Worm (Caenorhabditis elegans) whole organism, midembryonic: Measurements from ENCODE around the gene fbxb-51.

Source experiments
- T22C8.4 ChIP-seq: fragments of 200-800 bp; sonication (Bioruptor generic); IDR thresholded peaks from 2 replicates; pipeline ENCODE4 v1.3.6; 2022; ENCODE audit warnings: missing genetic modification characterization, missing compliant biosample characterization
- cog-1 ChIP-seq: sonication (generic microtip); optimal IDR thresholded peaks from 2 replicates; lab custom pipeline; 2016; ENCODE audit warnings: missing genetic modification characterization, missing compliant biosample characterization
- flt-1 ChIP-seq: fragments of 200-800 bp; sonication (Bioruptor generic); IDR thresholded peaks from 2 replicates; pipeline ENCODE4 v1.3.6; 2022; ENCODE audit warnings: missing genetic modification characterization, missing compliant biosample characterization
- med-1 ChIP-seq: sonication (generic microtip); optimal IDR thresholded peaks from 2 replicates; lab custom pipeline; 2017; ENCODE audit warnings: missing genetic modification characterization, mild to moderate bottlenecking, missing compliant biosample characterization, antibody characterized with exemption, missing genetic modification reagents; ENCODE audit not compliant: insufficient read depth
- ref-1 ChIP-seq: fragments of 200-800 bp; sonication (Bioruptor generic); conservative IDR thresholded peaks from 2 replicates; pipeline ENCODE4 v1.3.6; 2022; ENCODE audit warnings: missing genetic modification reagents, missing genetic modification characterization, missing compliant biosample characterization
- tab-1 ChIP-seq: fragments of 200-800 bp; sonication (Bioruptor generic); IDR thresholded peaks from 2 replicates; pipeline ENCODE4 v1.3.6; 2022; ENCODE audit warnings: missing genetic modification characterization, missing compliant biosample characterization
- ztf-23 ChIP-seq: fragments of 200-800 bp; sonication (Bioruptor generic); IDR thresholded peaks from 2 replicates; pipeline ENCODE4 v1.3.6; 2022; ENCODE audit warnings: missing genetic modification reagents, missing genetic modification characterization, missing compliant biosample characterization
- ztf-29 ChIP-seq: fragments of 200-800 bp; sonication (Bioruptor generic); IDR thresholded peaks from 2 replicates; pipeline ENCODE4 v1.3.6; 2022; ENCODE audit warnings: missing genetic modification reagents, missing genetic modification characterization, missing compliant biosample characterization

ce11 chrII:1545625-1546024, 4.9 kb upstream of the fbxb-51 start, which contains the start of gene K05F6.12:
- TF ChIP-seq flt-1 (GFP tag; lab: Robert Waterston, UW) (no peak), med-1 (GFP tag; lab: Kevin White, UChicago) (no peak), tab-1 (GFP tag; lab: Robert Waterston, UW) (no peak), ref-1 (GFP tag; lab: Robert Waterston, UW) (no peak), ztf-29 (GFP tag; lab: Robert Waterston, UW) (no peak), ztf-23 (GFP tag; lab: Robert Waterston, UW) (no peak), cog-1 (tag; lab: Kevin White, UChicago) (no peak), T22C8.4 (GFP tag; lab: Robert Waterston, UW) (no peak)
